Worm (Caenorhabditis elegans) whole organism, L4/young adult: ENCODE data around the gene crm-1.

Experiments used
- dao-5 ChIP-seq: sonication (generic microtip); optimal IDR thresholded peaks from 2 replicates; lab custom pipeline; 2016; ENCODE audit warnings: missing genotype, missing genetic modification characterization, moderate library complexity, missing compliant biosample characterization
- him-1 ChIP-seq: sonication (generic microtip); optimal IDR thresholded peaks from 2 replicates; lab custom pipeline; 2016; ENCODE audit warnings: missing genotype, missing genetic modification reagents, missing genetic modification characterization, missing compliant biosample characterization

ce11 chrV:10320101-10320761 lies 11.7 kb downstream of the crm-1 start, which contains the start of the genes gna-1 and B0024.13:
- TF ChIP-seq him-1 (tag; lab: Kevin White, UChicago) (no peak), dao-5 (tag; lab: Kevin White, UChicago) (no peak)
